Fruit fly (Drosophila melanogaster): ENCODE data around the gene CG9547.

Gene CG9547

DNA sequence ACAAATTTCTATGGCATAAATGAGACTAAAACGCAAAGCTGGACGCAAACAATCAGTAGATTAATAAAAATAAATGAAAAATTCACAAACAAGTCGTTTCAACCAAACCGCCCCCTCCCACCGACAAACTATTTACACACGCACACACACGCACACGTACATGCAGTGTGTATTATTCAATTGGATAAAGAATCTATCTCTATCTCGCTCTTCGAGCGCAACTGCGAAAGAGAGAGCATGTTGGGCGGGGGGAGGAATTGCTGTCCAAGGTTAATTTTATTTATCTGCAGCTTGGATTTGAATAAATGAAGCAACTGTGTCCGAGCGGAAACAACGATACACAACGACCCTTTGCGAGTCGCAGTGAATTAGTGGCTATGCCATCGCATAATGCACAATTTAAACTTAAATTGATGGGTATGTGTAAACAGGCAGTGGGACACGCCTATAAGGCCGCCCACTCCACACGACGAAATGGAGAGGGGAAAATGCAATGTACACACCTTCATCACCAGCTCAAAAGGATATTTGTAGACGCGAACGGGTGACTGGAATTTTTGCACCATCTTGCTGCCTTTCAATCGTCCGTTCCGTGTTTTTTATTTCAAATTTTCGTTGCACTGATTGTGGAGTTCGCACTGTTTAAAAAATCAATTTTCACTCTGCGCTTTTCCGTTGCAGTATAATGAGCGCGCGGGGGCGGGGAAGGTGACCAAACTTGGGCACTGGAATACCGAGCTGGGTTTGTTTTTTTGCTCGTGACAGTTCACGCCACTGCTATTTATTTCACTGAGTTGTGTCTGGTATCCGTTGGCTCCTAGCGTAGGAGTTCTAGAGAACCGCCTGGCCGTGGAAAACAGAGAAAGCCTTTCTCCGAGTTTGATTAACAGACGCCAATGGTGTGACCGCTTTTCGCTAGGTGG lies 39.0 kb downstream of the CG9547 start, which contains the start of gene retm (continued):
- TF ChIP-seq Hand (GFP tag; optimal IDR thresholded peaks at IDR 0.05) (no peak), gce (GFP tag; IDR thresholded peaks at IDR 0.05) (no peak), tap (tag; optimal IDR thresholded peaks at IDR 0.05) (no peak), lov (optimal IDR thresholded peaks at IDR 0.05) (peak; percentile 22), lov (GFP tag; IDR thresholded peaks at IDR 0.05) (no peak), PHDP (tag; optimal IDR thresholded peaks at IDR 0.05) (no peak), CG11504 (tag; optimal IDR thresholded peaks at IDR 0.05) (no peak), CG7372 (GFP tag; IDR thresholded peaks at IDR 0.05) (no peak), CG10462 (GFP tag; optimal IDR thresholded peaks at IDR 0.05) (no peak), CG3726 (GFP tag; IDR thresholded peaks at IDR 0.05) (no peak), run (tag; optimal IDR thresholded peaks at IDR 0.05) (no peak), Nf-YC (tag; optimal IDR thresholded peaks at IDR 0.05) (peak; percentile 88), Nf-YA (GFP tag; IDR thresholded peaks at IDR 0.05) (no peak), inv (GFP tag; IDR thresholded peaks at IDR 0.05; ENCODE audit: partially characterized antibody) (no peak), CG8359 (GFP tag; optimal IDR thresholded peaks at IDR 0.05; ENCODE audit: borderline replicate concordance) (no peak), Poxn (GFP tag; IDR thresholded peaks at IDR 0.05) (no peak), Hr51 (GFP tag; optimal IDR thresholded peaks at IDR 0.05) (no peak), Atf6 (GFP tag; IDR thresholded peaks at IDR 0.05) (no peak), CG11696 (GFP tag; IDR thresholded peaks at IDR 0.05) (no peak), CG4854 (GFP tag; optimal IDR thresholded peaks at IDR 0.05) (no peak), CG7556 (GFP tag; optimal IDR thresholded peaks at IDR 0.05) (no peak), CG17328 (GFP tag; IDR thresholded peaks at IDR 0.05) (no peak), Ada2b (GFP tag; IDR thresholded peaks at IDR 0.05) (no peak), amos (GFP tag; IDR thresholded peaks at IDR 0.05; ENCODE audit: partially characterized antibody) (no peak; the same call in 1 of the 2 replicates), CG6689 (GFP tag; IDR thresholded peaks at IDR 0.05) (no peak), CG30020 (tag; optimal IDR thresholded peaks at IDR 0.05) (peak; percentile 50), CG13424 (tag; optimal IDR thresholded peaks at IDR 0.05) (no peak), Atf-2 (GFP tag; optimal IDR thresholded peaks at IDR 0.05) (no peak), NFAT (GFP tag; IDR thresholded peaks at IDR 0.05) (no peak), aop (GFP tag; IDR thresholded peaks at IDR 0.05) (no peak), otp (GFP tag; IDR thresholded peaks at IDR 0.05) (no peak), CG8765 (GFP tag; IDR thresholded peaks at IDR 0.05) (no peak), peb (GFP tag; IDR thresholded peaks at IDR 0.05) (no peak), CG14860 (GFP tag; IDR thresholded peaks at IDR 0.05; ENCODE audit: partially characterized antibody) (no peak), kah (GFP tag; optimal IDR thresholded peaks at IDR 0.05) (no peak), CG15601 (tag; optimal IDR thresholded peaks at IDR 0.05) (peak; percentile 91), Sox100B (GFP tag; optimal IDR thresholded peaks at IDR 0.05) (no peak), CG17912 (GFP tag; optimal IDR thresholded peaks at IDR 0.05) (no peak), CG43689 (GFP tag; IDR thresholded peaks at IDR 0.05) (no peak), CkIIα-i1 (GFP tag; IDR thresholded peaks at IDR 0.05) (no peak), CG1529 (GFP tag; optimal IDR thresholded peaks at IDR 0.05) (no peak), Sry-δ (GFP tag; optimal IDR thresholded peaks at IDR 0.05) (no peak), Lhr (GFP tag; optimal IDR thresholded peaks at IDR 0.05) (no peak), Elba2 (GFP tag; optimal IDR thresholded peaks at IDR 0.05) (peak; percentile 27), Deaf1 (tag; optimal IDR thresholded peaks at IDR 0.05) (no peak), CG32767 (GFP tag; IDR thresholded peaks at IDR 0.05) (no peak), wek (GFP tag; optimal IDR thresholded peaks at IDR 0.05) (peak; percentile 59), CG11695 (GFP tag; IDR thresholded peaks at IDR 0.05) (0 out of 3 replicates have a peak, but pooled peaks have one; percentile 13), Asciz (GFP tag; optimal IDR thresholded peaks at IDR 0.05) (no peak), CG2120 (GFP tag; optimal IDR thresholded peaks at IDR 0.05) (no peak)

Measured in whole organism, embryonic.